Worm (Caenorhabditis elegans): ENCODE data around the gene C37C3.2.

C37C3.2 gene

DNA sequence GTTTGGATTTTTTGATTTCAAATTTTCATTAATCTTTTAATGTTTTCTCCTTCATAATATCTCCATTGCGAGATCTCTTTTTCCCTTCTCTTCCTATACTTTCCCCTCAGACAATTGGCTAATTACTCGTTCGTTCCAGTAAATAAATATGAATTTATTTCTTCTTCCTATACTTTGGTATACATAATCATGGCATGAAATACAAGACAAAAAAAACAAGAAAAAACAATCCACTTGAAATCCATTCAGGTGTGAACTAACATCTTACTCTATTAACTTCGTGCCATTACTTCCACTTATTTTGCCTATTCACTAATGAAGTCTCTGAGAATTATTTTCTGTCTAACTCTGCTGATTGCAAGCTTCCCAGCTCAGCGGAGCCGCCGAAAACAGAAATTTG lies 13.5 kb upstream of the C37C3.2 start, which contains the start of gene grd-8:
grd-8 (plus strand) TSS at position 301 of the 400 bp plus-strand sequence.
- TF ChIP-seq nhr-2 (tag; optimal IDR thresholded peaks at IDR 0.05) (no peak), unc-62 (GFP tag; optimal IDR thresholded peaks at IDR 0.05) (no peak), nhr-28 (tag; optimal IDR thresholded peaks at IDR 0.05) (no peak), bed-3 (GFP tag; optimal IDR thresholded peaks at IDR 0.05) (no peak), ceh-83 (GFP tag; optimal IDR thresholded peaks at IDR 0.05) (no peak), mab-5 (tag; optimal IDR thresholded peaks at IDR 0.05) (no peak), blmp-1 (tag; optimal IDR thresholded peaks at IDR 0.05) (no peak), unc-39 (tag; optimal IDR thresholded peaks at IDR 0.05) (no peak), snpc-4 (tag; optimal IDR thresholded peaks at IDR 0.05) (no peak), ceh-39 (tag; optimal IDR thresholded peaks at IDR 0.05) (no peak), hlh-1 (tag; optimal IDR thresholded peaks at IDR 0.05) (no peak), mls-2 (tag; optimal IDR thresholded peaks at IDR 0.05) (no peak), unc-120 (tag; optimal IDR thresholded peaks at IDR 0.05; ENCODE audit: poor library complexity, severe bottlenecking) (no peak), elt-1 (tag; optimal IDR thresholded peaks at IDR 0.05; ENCODE audit: borderline replicate concordance, insufficient read depth) (no peak), drap-1 (GFP tag; optimal IDR thresholded peaks at IDR 0.05) (no peak), ztf-11 (tag; optimal IDR thresholded peaks at IDR 0.05) (no peak), sptf-1 (tag; optimal IDR thresholded peaks at IDR 0.05) (no peak), nhr-12 (tag; optimal IDR thresholded peaks at IDR 0.05) (no peak)

DNA sequence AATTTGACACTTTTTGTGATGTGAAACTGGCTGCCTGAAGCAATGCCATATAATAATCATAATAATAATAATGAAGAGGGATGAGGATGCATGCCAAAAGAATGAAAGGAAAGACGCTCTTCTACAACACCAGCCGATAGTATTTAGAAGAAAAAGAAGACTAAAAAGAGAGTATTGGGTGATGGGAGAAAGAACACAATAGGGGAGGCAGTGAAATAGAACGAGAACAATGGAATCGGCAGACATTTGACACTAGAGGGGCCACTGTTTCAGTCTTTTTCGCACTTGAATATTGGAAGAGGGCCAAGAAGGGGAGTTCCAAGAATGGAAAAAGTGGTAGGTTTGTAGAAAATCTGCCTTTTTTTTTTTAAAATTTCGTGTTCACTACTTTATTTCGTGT lies 8.6 kb upstream of the C37C3.2 start, which contains the start of gene memo-1:
memo-1 (minus strand) TSS at position 2 of the 400 bp plus-strand sequence.
- TF ChIP-seq pha-4 (tag; optimal IDR thresholded peaks at IDR 0.05) (no peak), ces-1 (GFP tag; optimal IDR thresholded peaks at IDR 0.05) (no peak), M03D4.4 (tag; optimal IDR thresholded peaks at IDR 0.05) (no peak), bed-3 (GFP tag; optimal IDR thresholded peaks at IDR 0.05) (no peak), mep-1 (tag; optimal IDR thresholded peaks at IDR 0.05) (no peak), nhr-28 (tag; optimal IDR thresholded peaks at IDR 0.05) (no peak), lsy-2 (tag; optimal IDR thresholded peaks at IDR 0.05) (no peak), lin-32 (GFP tag; optimal IDR thresholded peaks at IDR 0.05) (no peak), nhr-76 (tag; optimal IDR thresholded peaks at IDR 0.05) (no peak), mls-2 (tag; optimal IDR thresholded peaks at IDR 0.05) (no peak), nhr-2 (tag; optimal IDR thresholded peaks at IDR 0.05) (no peak), ceh-43 (GFP tag; optimal IDR thresholded peaks at IDR 0.05) (no peak), ceh-83 (GFP tag; optimal IDR thresholded peaks at IDR 0.05) (no peak), elt-3 (tag; optimal IDR thresholded peaks at IDR 0.05) (no peak), sptf-1 (tag; optimal IDR thresholded peaks at IDR 0.05) (no peak), unc-39 (tag; optimal IDR thresholded peaks at IDR 0.05) (no peak), nhr-237 (tag; optimal IDR thresholded peaks at IDR 0.05) (no peak), lin-13 (tag; optimal IDR thresholded peaks at IDR 0.05) (no peak), nhr-12 (tag; optimal IDR thresholded peaks at IDR 0.05) (no peak)

DNA sequence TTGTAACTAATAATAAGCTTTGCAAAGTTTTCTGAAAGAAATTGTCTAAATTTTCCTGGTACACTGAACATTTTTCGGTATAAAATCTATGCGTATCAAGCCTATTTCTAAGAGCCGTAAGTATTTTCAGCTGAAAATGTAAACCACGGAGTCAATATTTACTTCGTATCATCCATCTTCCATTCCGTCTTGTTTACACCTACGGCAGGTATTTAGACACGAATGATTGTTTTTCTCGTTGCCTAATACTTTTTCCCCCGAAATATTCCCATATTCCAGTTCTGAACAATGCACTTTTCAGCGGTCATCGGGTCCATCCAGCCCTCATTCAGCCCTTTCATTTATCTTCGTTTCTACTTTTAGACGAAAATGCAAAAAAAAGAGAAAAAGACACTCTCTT lies 8.1 kb upstream of the C37C3.2 start:
- TF ChIP-seq mep-1 (tag; optimal IDR thresholded peaks at IDR 0.05) (no peak), nhr-237 (tag; optimal IDR thresholded peaks at IDR 0.05) (no peak), unc-39 (tag; optimal IDR thresholded peaks at IDR 0.05) (no peak), pha-4 (tag; optimal IDR thresholded peaks at IDR 0.05) (peak; percentile 62), nhr-28 (tag; optimal IDR thresholded peaks at IDR 0.05) (no peak), elt-1 (tag; optimal IDR thresholded peaks at IDR 0.05; ENCODE audit: borderline replicate concordance, insufficient read depth) (no peak), ceh-43 (GFP tag; optimal IDR thresholded peaks at IDR 0.05) (no peak)

DNA sequence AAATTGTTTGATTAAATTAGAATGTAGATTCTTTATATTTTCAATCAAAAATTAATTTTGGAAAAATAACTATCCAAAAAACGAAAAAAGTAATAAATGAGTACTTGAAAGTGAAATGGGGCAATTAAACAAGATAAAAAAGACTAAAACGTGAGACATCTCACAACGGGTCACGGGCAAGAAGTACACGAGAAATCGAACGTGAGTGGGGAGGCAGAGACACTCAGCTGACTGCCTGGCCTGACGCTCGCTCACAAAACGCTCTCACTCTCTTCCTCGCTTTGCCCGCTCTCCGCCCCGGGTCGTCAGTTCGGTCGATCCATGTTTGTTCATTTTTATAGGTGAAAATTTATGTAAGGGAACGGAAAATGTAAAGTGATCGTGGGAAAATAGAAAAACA lies 7.5 kb upstream of the C37C3.2 start:
- TF ChIP-seq hlh-1 (tag; optimal IDR thresholded peaks at IDR 0.05), result no peak
- TF ChIP-seq sptf-1 (tag; optimal IDR thresholded peaks at IDR 0.05), result peak; percentile 56

DNA sequence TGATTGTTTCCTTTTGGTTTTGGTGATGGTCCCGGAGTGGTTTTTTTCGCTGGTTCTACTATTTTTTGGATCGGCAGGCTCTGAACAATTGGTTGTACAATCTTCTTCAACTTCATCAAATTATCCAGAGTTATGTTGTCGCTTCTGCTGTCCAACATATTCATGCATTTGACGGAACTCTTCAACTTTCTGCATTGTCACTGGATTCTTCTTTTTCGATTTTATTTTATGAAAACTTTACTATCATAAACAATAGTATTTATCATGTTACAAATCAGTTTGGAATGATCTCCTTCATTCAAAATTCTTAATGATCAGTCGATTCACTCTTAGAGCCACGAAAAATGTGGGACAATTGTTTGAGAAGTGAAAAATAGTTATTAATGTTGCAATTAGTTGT lies 3.7 kb upstream of the C37C3.2 start:
- TF ChIP-seq bed-3 (GFP tag; optimal IDR thresholded peaks at IDR 0.05) (no peak), lin-13 (tag; optimal IDR thresholded peaks at IDR 0.05) (no peak), ces-1 (GFP tag; optimal IDR thresholded peaks at IDR 0.05) (no peak)

DNA sequence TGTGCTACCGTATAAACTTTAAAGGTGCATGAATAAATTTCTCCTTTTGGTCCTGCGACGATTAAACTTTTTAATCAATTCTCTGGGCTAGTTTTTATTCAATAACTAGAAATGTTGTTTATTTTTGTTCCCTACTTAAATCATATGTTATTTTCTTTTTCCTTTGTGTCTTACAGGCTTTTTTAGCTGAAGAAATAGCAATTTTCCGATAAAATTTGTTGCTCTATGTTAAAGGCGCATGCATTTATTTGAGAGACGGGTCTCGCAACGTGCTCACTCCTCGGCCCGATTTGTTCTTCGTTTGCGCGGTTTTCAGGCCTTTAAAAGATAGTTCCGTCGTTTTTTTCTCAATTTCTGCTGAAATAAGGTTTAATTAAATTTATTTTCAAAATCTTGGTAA lies 1.8 kb upstream of the C37C3.2 start:
- TF ChIP-seq ztf-11 (tag; optimal IDR thresholded peaks at IDR 0.05) (no peak), lsy-2 (tag; optimal IDR thresholded peaks at IDR 0.05) (no peak), nhr-2 (tag; optimal IDR thresholded peaks at IDR 0.05) (no peak), elt-3 (tag; optimal IDR thresholded peaks at IDR 0.05) (no peak), bed-3 (GFP tag; optimal IDR thresholded peaks at IDR 0.05) (no peak), mls-2 (tag; optimal IDR thresholded peaks at IDR 0.05) (no peak), mep-1 (tag; optimal IDR thresholded peaks at IDR 0.05) (peak; percentile 27), ces-1 (GFP tag; optimal IDR thresholded peaks at IDR 0.05) (peak; percentile 11), blmp-1 (tag; optimal IDR thresholded peaks at IDR 0.05) (no peak), snpc-4 (tag; optimal IDR thresholded peaks at IDR 0.05) (no peak)
